Fruit fly (Drosophila melanogaster) S2 (cell line): ENCODE results near the gene slgA.

Experiments used
- CG8478 ChIP-seq: fragments of >200 bp; optimal IDR thresholded peaks from 2 replicates; lab custom pipeline; 2018
- CTCF ChIP-seq, 2 experiments: fragments of >200 bp; optimal IDR thresholded peaks; 2 replicates each; lab custom pipeline; 2018

- TF ChIP-seq CG8478 (lab: Kevin White, UChicago) (no peak), CTCF (optimal IDR thresholded peaks at IDR 0.05; lab: Kevin White, UChicago) (no peak)
Observed at dm6 chrX:21388734-21389133, 14.9 kb downstream of the slgA start, which contains the start of gene mst.
